Worm (Caenorhabditis elegans) whole organism, L2 larva: ENCODE data around the gene ctns-1.

Experiments used
- R02D3.7 ChIP-seq: fragments of 150-350 bp; optimal IDR thresholded peaks from 2 replicates; lab custom pipeline; 2014; ENCODE audit warnings: missing biosample characterization, missing genetic modification characterization
- ceh-82 ChIP-seq: fragments of 150-350 bp; optimal IDR thresholded peaks from 2 replicates; lab custom pipeline; 2014; ENCODE audit warnings: missing biosample characterization, missing genetic modification characterization
- nhr-12 ChIP-seq: fragments of 150-350 bp; optimal IDR thresholded peaks from 2 replicates; lab custom pipeline; 2014; ENCODE audit warnings: missing biosample characterization, missing genetic modification characterization
- nhr-23 ChIP-seq: fragments of 150-350 bp; optimal IDR thresholded peaks from 2 replicates; lab custom pipeline; 2014; ENCODE audit warnings: missing biosample characterization, missing genetic modification reagents, missing genetic modification characterization
- ztf-4 ChIP-seq: fragments of 150-350 bp; optimal IDR thresholded peaks from 2 replicates; lab custom pipeline; 2014; ENCODE audit warnings: missing biosample characterization, missing genetic modification characterization

ce11 chrII:8127290-8127689 lies 9.4 kb downstream of the ctns-1 start:
- TF ChIP-seq nhr-23 (tag; lab: Kevin White, UChicago): no peak
- TF ChIP-seq R02D3.7 (tag; lab: Kevin White, UChicago): no peak
- TF ChIP-seq nhr-12 (tag; lab: Kevin White, UChicago): no peak
- no peak for TF ChIP-seq ceh-82
- TF ChIP-seq ztf-4 (tag; lab: Kevin White, UChicago): no peak
